Fruit fly (Drosophila melanogaster) whole organism, embryonic: ENCODE measurements around the gene CG3690.

Experiments
- Atf6 ChIP-seq: fragments of 200-800 bp; sonication (Bioruptor generic); IDR thresholded peaks from 2 replicates; pipeline ENCODE4 v1.3.6; 2022; ENCODE audit warnings: missing biosample characterization, missing genetic modification characterization
- Bgb ChIP-seq: fragments of 200-800 bp; sonication (Bioruptor generic); IDR thresholded peaks from 2 replicates; pipeline ENCODE4 v1.3.6; 2022; ENCODE audit warnings: missing biosample characterization, missing genetic modification characterization; ENCODE audit not compliant: partially characterized antibody
- CG10267 ChIP-seq: fragments of 200-800 bp; sonication (Bioruptor generic); optimal IDR thresholded peaks from 2 replicates; lab custom pipeline; 2018; ENCODE audit warnings: missing biosample characterization, mild to moderate bottlenecking, missing genetic modification characterization, moderate library complexity
- CG12104 ChIP-seq: fragments of 200-800 bp; sonication (Bioruptor generic); optimal IDR thresholded peaks from 3 replicates; lab custom pipeline; 2016; ENCODE audit warnings: missing biosample characterization, missing genetic modification characterization
- CG12219 ChIP-seq: fragments of 200-800 bp; sonication (Bioruptor generic); optimal IDR thresholded peaks from 3 replicates; lab custom pipeline; 2018; ENCODE audit warnings: missing biosample characterization, mild to moderate bottlenecking, missing genetic modification characterization
- CG12299 ChIP-seq: fragments of 200-800 bp; sonication (Bioruptor generic); optimal IDR thresholded peaks from 2 replicates; lab custom pipeline; 2018; ENCODE audit warnings: missing biosample characterization, mild to moderate bottlenecking, missing genetic modification characterization
- CG12659 ChIP-seq: fragments of 200-800 bp; sonication (Bioruptor generic); optimal IDR thresholded peaks from 3 replicates; lab custom pipeline; 2017; ENCODE audit warnings: mild to moderate bottlenecking, missing biosample characterization, missing genetic modification reagents, missing genetic modification characterization
- CG13624 ChIP-seq: fragments of 200-800 bp; sonication (Bioruptor generic); optimal IDR thresholded peaks from 2 replicates; lab custom pipeline; 2016; ENCODE audit warnings: missing biosample characterization, missing genetic modification characterization
- CG14667 ChIP-seq: fragments of 200-800 bp; sonication (Bioruptor generic); IDR thresholded peaks from 2 replicates; pipeline ENCODE4 v1.3.6; 2022; ENCODE audit warnings: missing biosample characterization, missing genetic modification characterization
- CG1529 ChIP-seq: fragments of 200-800 bp; sonication (Bioruptor generic); optimal IDR thresholded peaks from 3 replicates; lab custom pipeline; 2018; ENCODE audit warnings: missing biosample characterization, missing genetic modification characterization
- CG15514 ChIP-seq: fragments of 200-800 bp; sonication (Bioruptor generic); optimal IDR thresholded peaks from 3 replicates; lab custom pipeline; 2017; ENCODE audit warnings: missing biosample characterization, missing genetic modification characterization, mild to moderate bottlenecking, moderate library complexity, missing genetic modification reagents
- CG1602 ChIP-seq: fragments of 200-800 bp; sonication (Bioruptor generic); optimal IDR thresholded peaks from 3 replicates; lab custom pipeline; 2016; ENCODE audit warnings: missing biosample characterization, missing genetic modification characterization
- CG1603 ChIP-seq: fragments of 200-800 bp; sonication (Bioruptor generic); optimal IDR thresholded peaks from 2 replicates; lab custom pipeline; 2019; ENCODE audit warnings: missing biosample characterization, mild to moderate bottlenecking, missing genetic modification characterization, moderate library complexity
- CG16863 ChIP-seq: fragments of 200-800 bp; sonication (Bioruptor generic); optimal IDR thresholded peaks from 3 replicates; lab custom pipeline; 2016; ENCODE audit warnings: missing biosample characterization, missing genetic modification characterization
- CG1832 ChIP-seq: fragments of 200-800 bp; sonication (Bioruptor generic); optimal IDR thresholded peaks from 2 replicates; lab custom pipeline; 2017; ENCODE audit warnings: missing biosample characterization, mild to moderate bottlenecking, missing genetic modification characterization, inconsistent platforms
- CG31224 ChIP-seq: fragments of 200-800 bp; sonication (Bioruptor generic); IDR thresholded peaks from 2 replicates; pipeline ENCODE4 v1.3.6; 2022; ENCODE audit warnings: missing biosample characterization, missing genetic modification characterization
- CG3281 ChIP-seq: fragments of 200-800 bp; sonication (Bioruptor generic); optimal IDR thresholded peaks from 3 replicates; lab custom pipeline; 2017; ENCODE audit warnings: missing biosample characterization, mild to moderate bottlenecking, missing genetic modification characterization
- CG6272 ChIP-seq: fragments of 200-800 bp; sonication (Bioruptor generic); IDR thresholded peaks from 2 replicates; pipeline ENCODE4 v1.3.6; 2022; ENCODE audit warnings: missing biosample characterization, missing genetic modification characterization
- CG6765 ChIP-seq: fragments of 200-800 bp; sonication (Bioruptor generic); optimal IDR thresholded peaks from 3 replicates; lab custom pipeline; 2017; ENCODE audit warnings: missing biosample characterization, mild to moderate bottlenecking, missing genetic modification characterization
- CG7556 ChIP-seq: fragments of 200-800 bp; sonication (Bioruptor generic); optimal IDR thresholded peaks from 2 replicates; lab custom pipeline; 2017; ENCODE audit warnings: missing biosample characterization, mild to moderate bottlenecking, missing genetic modification characterization
- CG7987 ChIP-seq: fragments of 200-800 bp; sonication (Bioruptor generic); optimal IDR thresholded peaks from 2 replicates; lab custom pipeline; 2018; ENCODE audit warnings: missing biosample characterization, mild to moderate bottlenecking, missing genetic modification characterization, moderate library complexity
- CG8290 ChIP-seq, 3 experiments: fragments of 200-800 bp; sonication (Bioruptor generic); optimal IDR thresholded peaks; 2 replicates each; lab custom pipeline; 2016 to 2019; ENCODE audit warnings: missing biosample characterization in 3 of 3, missing genetic modification characterization in 3 of 3, mild to moderate bottlenecking in 2 of 3, moderate library complexity in 1 of 3
- CG8944 ChIP-seq: fragments of 200-800 bp; sonication (Bioruptor generic); optimal IDR thresholded peaks from 3 replicates; lab custom pipeline; 2016; ENCODE audit warnings: missing biosample characterization, missing genetic modification characterization
- Dbx ChIP-seq: fragments of 200-800 bp; sonication (Bioruptor generic); IDR thresholded peaks from 3 replicates; pipeline ENCODE4 v1.3.6; 2022; ENCODE audit warnings: missing biosample characterization, missing genetic modification characterization
- Drgx ChIP-seq: fragments of 200-800 bp; sonication (Bioruptor generic); IDR thresholded peaks from 2 replicates; pipeline ENCODE4 v1.3.6; 2022; ENCODE audit warnings: missing biosample characterization, missing genetic modification characterization
- GATAe ChIP-seq: fragments of 200-800 bp; sonication (Bioruptor generic); conservative IDR thresholded peaks from 2 replicates; pipeline ENCODE4 v1.3.6; 2022; ENCODE audit warnings: missing biosample characterization, missing genetic modification characterization
- HLH54F ChIP-seq: fragments of 200-800 bp; sonication (Bioruptor generic); optimal IDR thresholded peaks from 3 replicates; lab custom pipeline; 2016; ENCODE audit warnings: missing biosample characterization, missing genetic modification characterization
- Lpt ChIP-seq: fragments of >200 bp; optimal IDR thresholded peaks from 2 replicates; lab custom pipeline; 2018; ENCODE audit warnings: missing biosample characterization, missing genetic modification characterization
- MTF-1 ChIP-seq: fragments of 200-800 bp; sonication (Bioruptor generic); optimal IDR thresholded peaks from 2 replicates; lab custom pipeline; 2018; ENCODE audit warnings: missing biosample characterization, mild to moderate bottlenecking, missing genetic modification characterization, borderline replicate concordance
- Med ChIP-seq: fragments of 200-800 bp; sonication (Bioruptor generic); peaks from one replicate; lab custom pipeline; 2016; ENCODE audit warnings: missing biosample characterization, missing genetic modification characterization, mild to moderate bottlenecking, inconsistent platforms, moderate library complexity
- Nf-YC ChIP-seq: fragments of 200-800 bp; optimal IDR thresholded peaks from 3 replicates; lab custom pipeline; 2019; ENCODE audit warnings: missing biosample characterization, mild to moderate bottlenecking, missing genetic modification characterization, moderate library complexity
- ato ChIP-seq: fragments of 200-800 bp; sonication (Bioruptor generic); IDR thresholded peaks from 2 replicates; pipeline ENCODE4 v1.3.6; 2022; ENCODE audit warnings: missing biosample characterization, missing genetic modification characterization; ENCODE audit not compliant: partially characterized antibody
- cwo ChIP-seq: fragments of 200-800 bp; sonication (Bioruptor generic); optimal IDR thresholded peaks from 3 replicates; lab custom pipeline; 2017; ENCODE audit warnings: missing biosample characterization, missing genetic modification characterization, mild to moderate bottlenecking, moderate library complexity, missing genetic modification reagents
- danr ChIP-seq: fragments of 200-800 bp; sonication (Bioruptor generic); IDR thresholded peaks from 2 replicates; pipeline ENCODE4 v1.3.6; 2022; ENCODE audit warnings: missing biosample characterization, missing genetic modification characterization
- grau ChIP-seq: fragments of 200-800 bp; optimal IDR thresholded peaks from 3 replicates; lab custom pipeline; 2019; ENCODE audit warnings: missing biosample characterization, mild to moderate bottlenecking, missing genetic modification characterization, moderate library complexity
- ham ChIP-seq: fragments of 200-800 bp; sonication (Bioruptor generic); IDR thresholded peaks from 2 replicates; pipeline ENCODE4 v1.3.6; 2022; ENCODE audit warnings: missing biosample characterization, missing genetic modification characterization
- ind ChIP-seq: fragments of 200-800 bp; sonication (Bioruptor generic); optimal IDR thresholded peaks from 3 replicates; lab custom pipeline; 2016; ENCODE audit warnings: missing biosample characterization, missing genetic modification characterization
- ken ChIP-seq: fragments of 200-800 bp; sonication (Bioruptor generic); IDR thresholded peaks from 3 replicates; pipeline ENCODE4 v1.3.6; 2022; ENCODE audit warnings: missing biosample characterization, missing genetic modification characterization
- odd ChIP-seq: fragments of 200-800 bp; sonication (Bioruptor generic); optimal IDR thresholded peaks from 2 replicates; lab custom pipeline; 2017; ENCODE audit warnings: missing biosample characterization, mild to moderate bottlenecking, missing genetic modification characterization
- onecut ChIP-seq: fragments of 200-800 bp; sonication (Bioruptor generic); IDR thresholded peaks from 2 replicates; pipeline ENCODE4 v1.3.6; 2022; ENCODE audit warnings: missing biosample characterization, missing genetic modification characterization
- pzg ChIP-seq: fragments of 200-800 bp; sonication (Bioruptor generic); optimal IDR thresholded peaks from 3 replicates; lab custom pipeline; 2018; ENCODE audit warnings: missing biosample characterization, mild to moderate bottlenecking, missing genetic modification characterization, moderate library complexity
- scrt ChIP-seq: fragments of 200-800 bp; sonication (Bioruptor generic); optimal IDR thresholded peaks from 2 replicates; lab custom pipeline; 2018; ENCODE audit warnings: missing biosample characterization, mild to moderate bottlenecking, missing genetic modification characterization, moderate library complexity
- seq ChIP-seq: fragments of 200-800 bp; sonication (Bioruptor generic); IDR thresholded peaks from 2 replicates; pipeline ENCODE4 v1.3.6; 2022; ENCODE audit warnings: missing biosample characterization, missing genetic modification characterization
- stwl ChIP-seq: fragments of 200-800 bp; sonication (Bioruptor generic); optimal IDR thresholded peaks from 3 replicates; lab custom pipeline; 2018; ENCODE audit warnings: missing biosample characterization, mild to moderate bottlenecking, missing genetic modification characterization, moderate library complexity
- sug ChIP-seq: fragments of 200-800 bp; optimal IDR thresholded peaks from 2 replicates; lab custom pipeline; 2019; ENCODE audit warnings: missing biosample characterization, mild to moderate bottlenecking, missing genetic modification characterization, moderate library complexity
- toy ChIP-seq: fragments of 200-800 bp; sonication (Bioruptor generic); IDR thresholded peaks from 2 replicates; pipeline ENCODE4 v1.3.6; 2022; ENCODE audit warnings: missing biosample characterization, missing genetic modification characterization
- vnd ChIP-seq: fragments of 200-800 bp; sonication (Bioruptor generic); IDR thresholded peaks from 3 replicates; pipeline ENCODE4 v1.3.6; 2022; ENCODE audit warnings: missing biosample characterization, missing genetic modification characterization; ENCODE audit not compliant: partially characterized antibody

The CG3690 gene

dm6 chrX:932859-933258 is 18.8 kb downstream of the CG3690 start (continued):
- TF ChIP-seq onecut (GFP tag; lab: Robert Waterston, UW) (peak; percentile 94), vnd (GFP tag; lab: Robert Waterston, UW) (no peak), CG7987 (GFP tag; lab: Kevin White, UChicago) (no peak), CG13624 (GFP tag; lab: Kevin White, UChicago) (no peak), CG1603 (tag; lab: Kevin White, UChicago) (no peak), stwl (tag; lab: Kevin White, UChicago) (peak; percentile 33), odd (GFP tag; lab: Kevin White, UChicago) (no peak), CG10267 (tag; lab: Kevin White, UChicago) (peak; percentile 15), CG31224 (GFP tag; lab: Robert Waterston, UW) (no peak), CG16863 (GFP tag; lab: Kevin White, UChicago) (no peak), CG6765 (GFP tag; lab: Kevin White, UChicago) (no peak), CG12219 (no peak), CG12659 (GFP tag; lab: Kevin White, UChicago) (no peak), pzg (GFP tag; lab: Kevin White, UChicago) (peak; percentile 25), CG6272 (no peak), CG12104 (no peak), Bgb (GFP tag; lab: Robert Waterston, UW) (0 out of 2 replicates have a peak, but pooled peaks have one; percentile 15), Nf-YC (no peak), CG1832 (GFP tag; lab: Kevin White, UChicago) (no peak), CG1529 (GFP tag; lab: Kevin White, UChicago) (no peak), HLH54F (GFP tag; lab: Kevin White, UChicago) (no peak), CG15514 (GFP tag; lab: Kevin White, UChicago) (peak; percentile 19), CG3281 (GFP tag; lab: Kevin White, UChicago) (no peak), grau (no peak)

DNA sequence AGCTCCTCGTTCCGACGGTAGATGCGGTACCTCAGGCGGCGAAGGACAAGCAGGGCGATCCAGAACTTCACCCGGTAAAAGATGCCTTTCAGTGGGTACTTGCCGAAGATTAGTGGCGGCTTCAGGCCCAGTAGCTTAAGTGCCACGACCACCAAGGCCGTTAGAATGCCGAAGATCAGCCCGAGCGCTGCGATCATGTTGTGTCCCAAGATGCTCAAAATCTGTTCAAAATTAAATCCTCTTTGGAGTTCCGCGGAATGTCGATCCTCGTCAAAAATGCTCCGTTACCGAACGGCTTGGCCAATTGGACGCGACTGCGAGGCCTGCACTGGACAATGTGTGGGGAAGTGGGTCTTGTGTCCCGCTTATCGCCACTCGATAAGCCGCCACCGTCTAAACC is 19.5 kb downstream of the CG3690 start, which contains the start of the genes CG32815 and CG3706:
CG32815 (plus strand) TSS at position 301 of the 400 bp plus-strand sequence.
CG3706 (minus strand) TSS at position 310 of the 400 bp plus-strand sequence.
- no peak for TF ChIP-seq Dbx (GFP tag; lab: Robert Waterston, UW)
- no peak for TF ChIP-seq CG8944 (GFP tag; lab: Kevin White, UChicago)
- no peak for TF ChIP-seq MTF-1 (GFP tag; lab: Kevin White, UChicago)
- TF ChIP-seq ham, result no peak

dm6 chrX:930048-930800 is 21.5 kb downstream of the CG3690 start, which contains the start of gene CG3708:
TSS of gene CG3708 (minus strand) at chrX:930098.
- TF ChIP-seq ato (GFP tag; lab: Robert Waterston, UW) (no peak), CG12299 (tag; lab: Kevin White, UChicago) (no peak), sug (peak; percentile 90), ken (GFP tag; lab: Robert Waterston, UW) (no peak), Atf6 (GFP tag; lab: Robert Waterston, UW) (no peak), HLH54F (GFP tag; lab: Kevin White, UChicago) (no peak), Drgx (GFP tag; lab: Robert Waterston, UW) (no peak), CG1602 (no peak), scrt (GFP tag; lab: Kevin White, UChicago) (no peak), CG7556 (GFP tag; lab: Kevin White, UChicago) (no peak), ind (no peak), danr (GFP tag; lab: Robert Waterston, UW) (no peak), cwo (GFP tag; lab: Kevin White, UChicago) (no peak), Med (GFP tag; lab: Kevin White, UChicago) (peak; percentile 7), GATAe (GFP tag; lab: Robert Waterston, UW) (0 out of 2 replicates have a peak, but pooled peaks have one; percentile 52), Lpt (GFP tag; lab: Kevin White, UChicago) (no peak), CG8290 (GFP tag; optimal IDR thresholded peaks at IDR 0.05; lab: Kevin White, UChicago) (no peak), CG8290 (tag; optimal IDR thresholded peaks at IDR 0.05; lab: Kevin White, UChicago) (no peak), seq (GFP tag; lab: Robert Waterston, UW) (no peak), CG14667 (GFP tag; lab: Robert Waterston, UW) (no peak), toy (GFP tag; lab: Robert Waterston, UW) (no peak), CG12219 (no peak)
